Worm (Caenorhabditis elegans) whole organism, late embryonic: Measurements from ENCODE around the gene rps-13.

Experiments used
- C08G9.2 ChIP-seq: sonication (generic microtip); optimal IDR thresholded peaks from 2 replicates; lab custom pipeline; 2016; ENCODE audit warnings: mild to moderate bottlenecking, missing genetic modification characterization, moderate library complexity, missing compliant biosample characterization
- C38D4.7 ChIP-seq: fragments of 200-800 bp; sonication (Bioruptor generic); optimal IDR thresholded peaks from 2 replicates; lab custom pipeline; 2018; ENCODE audit warnings: mild to moderate bottlenecking, missing genetic modification characterization, moderate library complexity, missing compliant biosample characterization
- F13H6.1 ChIP-seq: sonication (generic microtip); optimal IDR thresholded peaks from 2 replicates; lab custom pipeline; 2016; ENCODE audit warnings: missing genetic modification characterization, missing compliant biosample characterization
- K02D7.2 ChIP-seq: sonication (generic microtip); optimal IDR thresholded peaks from 2 replicates; lab custom pipeline; 2017; ENCODE audit warnings: mild to moderate bottlenecking, missing genetic modification characterization, missing compliant biosample characterization
- K09A11.1 ChIP-seq: sonication (generic microtip); optimal IDR thresholded peaks from 2 replicates; lab custom pipeline; 2017; ENCODE audit warnings: antibody characterized with exemption, mild to moderate bottlenecking, missing genetic modification characterization, missing compliant biosample characterization; ENCODE audit not compliant: insufficient read depth
- T23F11.4 ChIP-seq: fragments of 200-800 bp; sonication (Bioruptor generic); optimal IDR thresholded peaks from 2 replicates; lab custom pipeline; 2018; ENCODE audit warnings: mild to moderate bottlenecking, missing genetic modification characterization, missing compliant biosample characterization
- ama-1 ChIP-seq: fragments of 150-350 bp; optimal IDR thresholded peaks from 2 replicates; lab custom pipeline; 2014
- ceh-18 ChIP-seq: sonication (generic microtip); optimal IDR thresholded peaks from 2 replicates; lab custom pipeline; 2016; ENCODE audit warnings: missing genetic modification characterization, missing compliant biosample characterization
- ceh-19 ChIP-seq: fragments of 200-800 bp; sonication (Bioruptor generic); optimal IDR thresholded peaks from 2 replicates; lab custom pipeline; 2018; ENCODE audit warnings: mild to moderate bottlenecking, missing genetic modification characterization, missing compliant biosample characterization
- ceh-2 ChIP-seq: sonication (generic microtip); optimal IDR thresholded peaks from 2 replicates; lab custom pipeline; 2016; ENCODE audit warnings: missing genotype, missing genetic modification characterization, missing compliant biosample characterization
- ceh-22 ChIP-seq: sonication (generic microtip); optimal IDR thresholded peaks from 2 replicates; lab custom pipeline; 2017; ENCODE audit warnings: missing biosample characterization, missing genetic modification characterization
- ceh-24 ChIP-seq: sonication (generic microtip); optimal IDR thresholded peaks from 2 replicates; lab custom pipeline; 2016; ENCODE audit warnings: mild to moderate bottlenecking, missing genetic modification characterization, missing compliant biosample characterization
- ceh-34 ChIP-seq: sonication (generic microtip); optimal IDR thresholded peaks from 2 replicates; lab custom pipeline; 2016; ENCODE audit warnings: mild to moderate bottlenecking, missing genetic modification characterization, missing compliant biosample characterization
- ceh-45 ChIP-seq: fragments of 200-800 bp; sonication (Bioruptor generic); IDR thresholded peaks from 2 replicates; pipeline ENCODE4 v1.3.6; 2022; ENCODE audit warnings: missing genetic modification reagents, missing genetic modification characterization, missing compliant biosample characterization
- ceh-6 ChIP-seq: fragments of 200-800 bp; sonication (Bioruptor generic); optimal IDR thresholded peaks from 2 replicates; lab custom pipeline; 2018; ENCODE audit warnings: mild to moderate bottlenecking, missing genetic modification characterization, missing compliant biosample characterization
- ceh-9 ChIP-seq: sonication (generic microtip); optimal IDR thresholded peaks from 2 replicates; lab custom pipeline; 2016; ENCODE audit warnings: mild to moderate bottlenecking, missing genetic modification characterization, inconsistent platforms, missing compliant biosample characterization
- dmd-4 ChIP-seq: sonication (generic microtip); optimal IDR thresholded peaks from 2 replicates; lab custom pipeline; 2016; ENCODE audit warnings: borderline replicate concordance, missing genetic modification characterization, missing compliant biosample characterization
- elt-2 ChIP-seq: sonication (generic microtip); optimal IDR thresholded peaks from 2 replicates; lab custom pipeline; 2016; ENCODE audit warnings: missing genetic modification reagents, missing genetic modification characterization, missing compliant biosample characterization
- fkh-6 ChIP-seq: sonication (generic microtip); optimal IDR thresholded peaks from 2 replicates; lab custom pipeline; 2016; ENCODE audit warnings: missing genetic modification characterization, missing compliant biosample characterization
- gmeb-2 ChIP-seq: sonication (generic microtip); optimal IDR thresholded peaks from 2 replicates; lab custom pipeline; 2016; ENCODE audit warnings: missing genetic modification characterization, inconsistent platforms, missing compliant biosample characterization
- hlh-13 ChIP-seq: fragments of 200-800 bp; sonication (Bioruptor generic); optimal IDR thresholded peaks from 2 replicates; lab custom pipeline; 2018; ENCODE audit warnings: mild to moderate bottlenecking, missing genetic modification characterization, missing compliant biosample characterization
- hlh-15 ChIP-seq: sonication (generic microtip); optimal IDR thresholded peaks from 2 replicates; lab custom pipeline; 2016; ENCODE audit warnings: missing genetic modification characterization, missing compliant biosample characterization
- hlh-30 ChIP-seq: sonication (generic microtip); optimal IDR thresholded peaks from 2 replicates; lab custom pipeline; 2017; ENCODE audit warnings: antibody characterized with exemption, missing genetic modification characterization, missing compliant biosample characterization; ENCODE audit not compliant: insufficient read depth
- hlh-8 ChIP-seq: sonication (generic microtip); optimal IDR thresholded peaks from 2 replicates; lab custom pipeline; 2016; ENCODE audit warnings: missing genotype, missing genetic modification characterization, missing compliant biosample characterization
- lin-11 ChIP-seq: fragments of 200-800 bp; sonication (Bioruptor generic); optimal IDR thresholded peaks from 2 replicates; lab custom pipeline; 2018; ENCODE audit warnings: mild to moderate bottlenecking, missing genetic modification characterization, missing compliant biosample characterization
- madf-2 ChIP-seq: sonication (generic microtip); optimal IDR thresholded peaks from 2 replicates; lab custom pipeline; 2017; ENCODE audit warnings: missing genetic modification characterization, missing compliant biosample characterization
- mec-3 ChIP-seq: sonication (generic microtip); optimal IDR thresholded peaks from 2 replicates; lab custom pipeline; 2016; ENCODE audit warnings: borderline replicate concordance, missing genetic modification characterization, missing compliant biosample characterization
- nfya-1 ChIP-seq: sonication (generic microtip); optimal IDR thresholded peaks from 2 replicates; lab custom pipeline; 2017; ENCODE audit warnings: missing genetic modification characterization, mild to moderate bottlenecking, missing compliant biosample characterization, antibody characterized with exemption, moderate library complexity
- nhr-11 ChIP-seq: fragments of 150-350 bp; optimal IDR thresholded peaks from 2 replicates; lab custom pipeline; 2014; ENCODE audit warnings: missing biosample characterization, missing genetic modification characterization
- nhr-232 ChIP-seq: sonication (generic microtip); optimal IDR thresholded peaks from 2 replicates; lab custom pipeline; 2016; ENCODE audit warnings: missing genetic modification characterization, missing compliant biosample characterization
- npax-4 ChIP-seq: sonication (generic microtip); optimal IDR thresholded peaks from 2 replicates; lab custom pipeline; 2016; ENCODE audit warnings: missing genetic modification characterization, missing compliant biosample characterization
- odd-2 ChIP-seq: sonication (generic microtip); optimal IDR thresholded peaks from 2 replicates; lab custom pipeline; 2017; ENCODE audit warnings: antibody characterized with exemption, mild to moderate bottlenecking, missing genetic modification characterization, missing compliant biosample characterization
- pat-9 ChIP-seq: fragments of 200-800 bp; sonication (Bioruptor generic); optimal IDR thresholded peaks from 2 replicates; lab custom pipeline; 2018; ENCODE audit warnings: mild to moderate bottlenecking, missing genetic modification characterization, moderate library complexity, missing compliant biosample characterization
- pha-2 ChIP-seq: sonication (generic microtip); optimal IDR thresholded peaks from 2 replicates; lab custom pipeline; 2017; ENCODE audit warnings: mild to moderate bottlenecking, missing genetic modification characterization, missing compliant biosample characterization
- pros-1 ChIP-seq: fragments of 150-350 bp; optimal IDR thresholded peaks from 2 replicates; lab custom pipeline; 2014; ENCODE audit warnings: missing biosample characterization, missing genetic modification reagents, missing genetic modification characterization
- rnt-1 ChIP-seq: sonication (generic microtip); optimal IDR thresholded peaks from 2 replicates; lab custom pipeline; 2016; ENCODE audit warnings: missing genetic modification characterization, missing compliant biosample characterization
- sdc-2 ChIP-seq: sonication (generic microtip); optimal IDR thresholded peaks from 2 replicates; lab custom pipeline; 2016; ENCODE audit warnings: missing genotype, missing genetic modification characterization, missing compliant biosample characterization
- sox-2 ChIP-seq: fragments of 200-800 bp; sonication (Bioruptor generic); IDR thresholded peaks from 2 replicates; pipeline ENCODE4 v1.3.6; 2022; ENCODE audit warnings: missing genetic modification reagents, missing genetic modification characterization, missing compliant biosample characterization
- sox-4 ChIP-seq: sonication (generic microtip); optimal IDR thresholded peaks from 2 replicates; lab custom pipeline; 2017; ENCODE audit warnings: mild to moderate bottlenecking, missing genetic modification characterization, inconsistent platforms, missing compliant biosample characterization
- unc-3 ChIP-seq, 2 experiments: fragments of 200-800 bp in 1 of 2; sonication (Bioruptor generic) in 1 of 2; sonication (generic microtip) in 1 of 2; conservative IDR thresholded peaks in 1 of 2; optimal IDR thresholded peaks in 1 of 2; 2 replicates each; pipeline versions ENCODE4 v1.3.6 to Lab custom; 2016 to 2022; ENCODE audit warnings: missing compliant biosample characterization in 2 of 2, missing genetic modification characterization in 2 of 2, missing genetic modification reagents in 1 of 2
- unc-42 ChIP-seq: sonication (generic microtip); optimal IDR thresholded peaks from 2 replicates; lab custom pipeline; 2016; ENCODE audit warnings: missing genotype, missing genetic modification characterization, missing compliant biosample characterization
- unc-55 ChIP-seq: sonication (generic microtip); optimal IDR thresholded peaks from 2 replicates; lab custom pipeline; 2017; ENCODE audit warnings: missing biosample characterization, missing genetic modification reagents, missing genetic modification characterization
- zip-5 ChIP-seq: sonication (generic microtip); optimal IDR thresholded peaks from 2 replicates; lab custom pipeline; 2016; ENCODE audit warnings: missing genetic modification characterization, missing compliant biosample characterization

Gene rps-13

ce11 chrIII:6374947-6375415 lies at the start of gene rps-13, which contains the start of gene nfx-1 (continued):
- no peak for TF ChIP-seq odd-2
- TF ChIP-seq hlh-15 (tag; lab: Kevin White, UChicago), result no peak
- no peak for TF ChIP-seq fkh-6 (tag; lab: Kevin White, UChicago)
- peak; percentile 10 for TF ChIP-seq ceh-2
- no peak for TF ChIP-seq madf-2 (tag; lab: Kevin White, UChicago)
- no peak for TF ChIP-seq lin-11 (tag; lab: Kevin White, UChicago)
- TF ChIP-seq pat-9 (tag; lab: Kevin White, UChicago), result no peak
- no peak for TF ChIP-seq pha-2 (tag; lab: Kevin White, UChicago)
- no peak for TF ChIP-seq T23F11.4 (GFP tag; lab: Kevin White, UChicago)
- no peak for TF ChIP-seq ama-1 (lab: Kevin White, UChicago)
- TF ChIP-seq nfya-1, result peak; percentile 93
- no peak for TF ChIP-seq K02D7.2 (tag; lab: Kevin White, UChicago)
- TF ChIP-seq ceh-45 (GFP tag; lab: Robert Waterston, UW), result no peak
- no peak for TF ChIP-seq ceh-6 (GFP tag; lab: Kevin White, UChicago)
- TF ChIP-seq K09A11.1 (tag; lab: Kevin White, UChicago), result no peak
- TF ChIP-seq, all 69 proteins: peak for 16

- TF ChIP-seq ceh-19 (GFP tag; lab: Kevin White, UChicago) (no peak), nhr-232 (tag; lab: Kevin White, UChicago) (no peak), mec-3 (no peak), C38D4.7 (GFP tag; lab: Kevin White, UChicago) (no peak), ceh-22 (no peak), nhr-11 (tag; lab: Kevin White, UChicago) (no peak), C08G9.2 (tag; lab: Kevin White, UChicago) (no peak), ceh-2 (no peak), ceh-34 (tag; lab: Kevin White, UChicago) (no peak), hlh-8 (tag; lab: Kevin White, UChicago) (no peak), dmd-4 (tag; lab: Kevin White, UChicago) (no peak), pros-1 (tag; lab: Kevin White, UChicago) (no peak), ama-1 (lab: Kevin White, UChicago) (no peak), unc-55 (GFP tag; lab: Kevin White, UChicago) (no peak), npax-4 (tag; lab: Kevin White, UChicago) (no peak), ceh-18 (tag; lab: Kevin White, UChicago) (no peak), F13H6.1 (tag; lab: Kevin White, UChicago) (no peak), rnt-1 (tag; lab: Kevin White, UChicago) (no peak), madf-2 (tag; lab: Kevin White, UChicago) (no peak), ceh-9 (tag; lab: Kevin White, UChicago) (no peak)
Observed at ce11 chrIII:6422721-6423120, 47.9 kb upstream of the rps-13 start.

ce11 chrIII:6421973-6422511 lies 47.2 kb upstream of the rps-13 start:
- no peak for TF ChIP-seq hlh-30 (tag; lab: Kevin White, UChicago)
- peak; percentile 49 for TF ChIP-seq elt-2 (tag; lab: Kevin White, UChicago)
- TF ChIP-seq, all 69 proteins: peak for 1

- TF ChIP-seq madf-2 (tag; lab: Kevin White, UChicago) (no peak), pha-2 (tag; lab: Kevin White, UChicago) (no peak), sdc-2 (no peak), zip-5 (tag; lab: Kevin White, UChicago) (no peak), unc-3 (GFP tag; conservative IDR thresholded peaks at IDR 0.05; lab: Robert Waterston, UW) (no peak), unc-3 (tag; optimal IDR thresholded peaks at IDR 0.05; lab: Kevin White, UChicago) (no peak), sox-4 (tag; lab: Kevin White, UChicago) (no peak), ceh-24 (tag; lab: Kevin White, UChicago) (no peak), odd-2 (no peak), pat-9 (tag; lab: Kevin White, UChicago) (no peak), hlh-13 (no peak), sox-2 (GFP tag; lab: Robert Waterston, UW) (no peak), unc-42 (tag; lab: Kevin White, UChicago) (no peak), mec-3 (no peak), dmd-4 (tag; lab: Kevin White, UChicago) (no peak), gmeb-2 (tag; lab: Kevin White, UChicago) (no peak)
- TF ChIP-seq, all 69 proteins: peak for 0
Observed at ce11 chrIII:6421473-6421872, 46.7 kb upstream of the rps-13 start.
